Fruit fly (Drosophila melanogaster) whole organism, wandering third instar larva: Measurements from ENCODE around the gene sty.
A peak's percentile ranks its signal among the peaks of the same experiment; 100 is the strongest.

Experiments
- CG32264 ChIP-seq: fragments of 200-800 bp; sonication (Bioruptor generic); optimal IDR thresholded peaks from 2 replicates; lab custom pipeline; 2016; ENCODE audit warnings: missing biosample characterization, missing genetic modification characterization
- CG9705 ChIP-seq: fragments of 200-800 bp; sonication (Bioruptor generic); optimal IDR thresholded peaks from 2 replicates; lab custom pipeline; 2018; ENCODE audit warnings: missing biosample characterization, mild to moderate bottlenecking, missing genetic modification characterization
- CrebA ChIP-seq: fragments of 200-800 bp; sonication (Bioruptor generic); optimal IDR thresholded peaks from 2 replicates; lab custom pipeline; 2016; ENCODE audit warnings: missing biosample characterization, mild to moderate bottlenecking, missing genetic modification characterization, borderline replicate concordance
- Dfd ChIP-seq: fragments of >200 bp; optimal IDR thresholded peaks from 2 replicates; lab custom pipeline; 2017; ENCODE audit warnings: missing biosample characterization, missing genetic modification characterization
- Dif ChIP-seq: fragments of 200-275, 200-300 bp; sonication (Bioruptor generic); optimal IDR thresholded peaks from 2 replicates; lab custom pipeline; 2018; ENCODE audit warnings: missing biosample characterization, missing genetic modification characterization; ENCODE audit not compliant: partially characterized antibody
- HLH106 ChIP-seq: fragments of 200-800 bp; optimal IDR thresholded peaks from 3 replicates; lab custom pipeline; 2019; ENCODE audit warnings: missing biosample characterization, mild to moderate bottlenecking, missing genetic modification characterization, moderate library complexity
- Hnf4 ChIP-seq: fragments of 200-800 bp; sonication (Bioruptor generic); optimal IDR thresholded peaks from 2 replicates; lab custom pipeline; 2016; ENCODE audit warnings: missing biosample characterization, mild to moderate bottlenecking, missing genetic modification characterization
- Hr78 ChIP-seq: fragments of >200 bp; optimal IDR thresholded peaks from 2 replicates; lab custom pipeline; 2017; ENCODE audit warnings: missing biosample characterization, missing genetic modification characterization
- Hr83 ChIP-seq: fragments of 200-300 bp; sonication (Bioruptor generic); optimal IDR thresholded peaks from 2 replicates; lab custom pipeline; 2016; ENCODE audit warnings: missing biosample characterization, mild to moderate bottlenecking, missing genetic modification characterization, moderate library complexity; ENCODE audit not compliant: poor library complexity, severe bottlenecking
- Myc ChIP-seq: fragments of >200 bp; optimal IDR thresholded peaks from 2 replicates; lab custom pipeline; 2017
- N ChIP-seq: fragments of >200 bp; optimal IDR thresholded peaks from 2 replicates; lab custom pipeline; 2018; ENCODE audit warnings: missing biosample characterization, missing external identifiers, missing genetic modification characterization
- OdsH ChIP-seq: fragments of 200-800 bp; sonication (Bioruptor generic); optimal IDR thresholded peaks from 2 replicates; lab custom pipeline; 2016; ENCODE audit warnings: missing biosample characterization, mild to moderate bottlenecking, missing genetic modification characterization
- Rel ChIP-seq, 2 experiments: fragments of 200-800 bp; sonication (Bioruptor generic) in 1 of 2; optimal IDR thresholded peaks; 2 replicates in 1 of 2; 3 replicates in 1 of 2; lab custom pipeline; 2016 to 2019; ENCODE audit warnings: mild to moderate bottlenecking in 2 of 2, missing biosample characterization in 2 of 2, missing genetic modification characterization in 2 of 2, moderate library complexity in 1 of 2
- Sp1 ChIP-seq: fragments of 200-800 bp; sonication (Bioruptor generic); optimal IDR thresholded peaks from 3 replicates; lab custom pipeline; 2019; ENCODE audit warnings: missing biosample characterization, mild to moderate bottlenecking, missing genetic modification characterization, moderate library complexity
- Vsx2 ChIP-seq: fragments of 200-300, 225-300 bp; sonication (Bioruptor generic); optimal IDR thresholded peaks from 2 replicates; lab custom pipeline; 2018; ENCODE audit warnings: missing biosample characterization, missing genetic modification characterization; ENCODE audit not compliant: partially characterized antibody
- br ChIP-seq: fragments of 200-800 bp; sonication (Bioruptor generic); optimal IDR thresholded peaks from 2 replicates; lab custom pipeline; 2016; ENCODE audit warnings: missing biosample characterization, missing genetic modification characterization
- brk ChIP-seq: fragments of 200-800 bp; sonication (Bioruptor generic); optimal IDR thresholded peaks from 2 replicates; lab custom pipeline; 2016; ENCODE audit warnings: missing biosample characterization, mild to moderate bottlenecking, missing genetic modification characterization
- dl ChIP-seq, 2 experiments: fragments of 175-275, 200-275 bp in 1 of 2; fragments of 200-275 bp in 1 of 2; sonication (Bioruptor generic); optimal IDR thresholded peaks; lab custom pipeline; 2018; ENCODE audit warnings: mild to moderate bottlenecking in 2 of 2, missing biosample characterization in 2 of 2, missing genetic modification characterization in 2 of 2, moderate library complexity in 2 of 2; ENCODE audit not compliant: partially characterized antibody in 2 of 2, insufficient read depth in 1 of 2
- dmrt93B ChIP-seq: fragments of 200-800 bp; sonication (Bioruptor generic); optimal IDR thresholded peaks from 2 replicates; lab custom pipeline; 2018; ENCODE audit warnings: missing biosample characterization, mild to moderate bottlenecking, missing genetic modification characterization
- foxo ChIP-seq, 2 experiments: fragments of 200-800 bp; sonication (Bioruptor generic); optimal IDR thresholded peaks; 2 replicates in 1 of 2; 3 replicates in 1 of 2; lab custom pipeline; 2016 to 2017; ENCODE audit warnings: missing biosample characterization in 2 of 2, missing genetic modification characterization in 2 of 2
- fru ChIP-seq: fragments of 200-800 bp; sonication (Bioruptor generic); optimal IDR thresholded peaks from 3 replicates; lab custom pipeline; 2016; ENCODE audit warnings: missing biosample characterization, mild to moderate bottlenecking, missing genetic modification characterization
- h ChIP-seq: fragments of 200-800 bp; sonication (Bioruptor generic); optimal IDR thresholded peaks from 3 replicates; lab custom pipeline; 2016; ENCODE audit warnings: missing biosample characterization, mild to moderate bottlenecking, missing genetic modification characterization
- jim ChIP-seq: fragments of 175-275, 200-325 bp; sonication (Bioruptor generic); optimal IDR thresholded peaks from 2 replicates; lab custom pipeline; 2016; ENCODE audit warnings: missing biosample characterization, mild to moderate bottlenecking, missing genetic modification characterization
- lola ChIP-seq: fragments of >200 bp; optimal IDR thresholded peaks from 2 replicates; lab custom pipeline; 2017; ENCODE audit warnings: missing biosample characterization, missing genetic modification characterization
- pan ChIP-seq: fragments of >200 bp; optimal IDR thresholded peaks from 2 replicates; lab custom pipeline; 2017
- psq ChIP-seq: fragments of 200-800 bp; sonication (Bioruptor generic); optimal IDR thresholded peaks from 3 replicates; lab custom pipeline; 2017; ENCODE audit warnings: missing biosample characterization, mild to moderate bottlenecking, missing genetic modification characterization, moderate library complexity
- rgr ChIP-seq: fragments of 200-800 bp; sonication (Bioruptor generic); optimal IDR thresholded peaks from 3 replicates; lab custom pipeline; 2016; ENCODE audit warnings: missing biosample characterization, mild to moderate bottlenecking, missing genetic modification characterization
- sage ChIP-seq: fragments of 200-800 bp; sonication (Bioruptor generic); optimal IDR thresholded peaks from 2 replicates; lab custom pipeline; 2016; ENCODE audit warnings: missing biosample characterization, mild to moderate bottlenecking, missing genetic modification characterization
- sv ChIP-seq: fragments of 200-800 bp; sonication (Bioruptor generic); optimal IDR thresholded peaks from 3 replicates; lab custom pipeline; 2016; ENCODE audit warnings: missing biosample characterization, missing genetic modification characterization
- tai ChIP-seq: sonication (Bioruptor generic); optimal IDR thresholded peaks from 2 replicates; lab custom pipeline; 2016; ENCODE audit warnings: missing biosample characterization, missing genetic modification characterization
- woc ChIP-seq: sonication (Bioruptor generic); optimal IDR thresholded peaks from 2 replicates; lab custom pipeline; 2016; ENCODE audit warnings: missing biosample characterization, mild to moderate bottlenecking, missing genetic modification characterization

Gene sty

DNA sequence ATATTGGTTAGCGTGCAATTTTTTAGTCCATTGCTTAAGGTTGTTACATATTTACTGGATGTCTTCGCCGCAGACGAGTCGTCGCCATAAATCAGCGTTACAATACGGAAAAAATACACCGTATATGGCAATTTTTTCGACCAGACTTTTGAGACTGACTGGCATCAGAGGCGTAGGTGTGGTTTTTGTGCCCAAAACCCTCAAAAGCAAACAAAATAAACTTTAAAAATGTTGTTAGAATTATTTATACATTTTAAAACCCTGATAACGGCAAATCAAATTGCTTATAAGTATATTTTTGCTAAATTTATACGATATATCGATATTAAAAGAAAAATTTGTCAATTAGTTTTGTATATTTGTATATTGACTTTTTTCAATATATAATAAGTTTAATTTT is 4.1 kb downstream of the sty start:
- TF ChIP-seq dl (GFP tag; optimal IDR thresholded peaks at IDR 0.05; lab: Kevin White, UChicago; ENCODE audit: insufficient read depth in 1 of 2, partially characterized antibody in 2 of 2) (no peak), psq (GFP tag; lab: Kevin White, UChicago) (no peak), rgr (no peak), Dfd (no peak), HLH106 (tag; lab: Kevin White, UChicago) (no peak), lola (no peak), Hr78 (GFP tag; lab: Kevin White, UChicago) (no peak), pan (lab: Kevin White, UChicago) (no peak), br (GFP tag; lab: Kevin White, UChicago) (no peak), jim (GFP tag; lab: Kevin White, UChicago) (no peak), Hnf4 (no peak), Dif (GFP tag; lab: Kevin White, UChicago) (no peak), Rel (GFP tag; optimal IDR thresholded peaks at IDR 0.05; lab: Kevin White, UChicago) (no peak), Rel (tag; optimal IDR thresholded peaks at IDR 0.05; lab: Kevin White, UChicago) (no peak), fru (no peak), CG9705 (GFP tag; lab: Kevin White, UChicago) (no peak)

DNA sequence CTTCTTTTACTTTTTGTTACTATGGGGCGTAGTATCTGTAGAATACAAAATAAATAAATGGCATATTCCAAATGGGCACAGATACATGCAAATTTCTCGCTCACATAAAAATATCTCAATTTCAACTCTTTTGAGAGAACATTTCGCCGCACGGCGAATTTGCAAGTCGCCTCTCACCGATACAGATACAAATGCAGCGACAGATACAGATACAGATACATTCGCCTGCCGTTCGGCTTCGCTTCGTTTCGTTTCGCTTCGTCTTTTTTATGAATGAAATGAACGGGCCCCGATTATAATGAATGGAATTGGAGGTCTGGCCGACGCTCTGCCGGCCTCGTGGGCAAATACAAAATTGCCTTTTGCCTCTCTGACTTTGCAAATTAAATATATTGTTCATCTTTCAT is 4.5 kb downstream of the sty start:
- TF ChIP-seq Rel (GFP tag; optimal IDR thresholded peaks at IDR 0.05; lab: Kevin White, UChicago) (peak; percentile 70), Rel (tag; optimal IDR thresholded peaks at IDR 0.05; lab: Kevin White, UChicago) (peak; percentile 29), Hr83 (GFP tag; lab: Kevin White, UChicago) (peak; percentile 56), Dfd (no peak), sage (GFP tag; lab: Kevin White, UChicago) (peak; percentile 51), sv (GFP tag; lab: Kevin White, UChicago) (no peak), dmrt93B (GFP tag; lab: Kevin White, UChicago) (no peak), brk (GFP tag; lab: Kevin White, UChicago) (peak; percentile 62), OdsH (peak; percentile 48), CG32264 (GFP tag; lab: Kevin White, UChicago) (peak; percentile 15), Hnf4 (no peak), Dif (GFP tag; lab: Kevin White, UChicago) (peak; percentile 39), N (GFP tag; lab: Kevin White, UChicago) (peak; percentile 37), CrebA (GFP tag; lab: Kevin White, UChicago) (peak; percentile 71), dl (GFP tag; optimal IDR thresholded peaks at IDR 0.05; lab: Kevin White, UChicago; ENCODE audit: insufficient read depth in 1 of 2, partially characterized antibody in 2 of 2) (peak in 1 of 2 experiments; percentile 63), h (GFP tag; lab: Kevin White, UChicago) (peak; percentile 15), Hr78 (GFP tag; lab: Kevin White, UChicago) (no peak), jim (GFP tag; lab: Kevin White, UChicago) (no peak), pan (lab: Kevin White, UChicago) (no peak), foxo (GFP tag; optimal IDR thresholded peaks at IDR 0.05; lab: Kevin White, UChicago) (peak in 1 of 2 experiments; percentile 38), Myc (no peak)

DNA sequence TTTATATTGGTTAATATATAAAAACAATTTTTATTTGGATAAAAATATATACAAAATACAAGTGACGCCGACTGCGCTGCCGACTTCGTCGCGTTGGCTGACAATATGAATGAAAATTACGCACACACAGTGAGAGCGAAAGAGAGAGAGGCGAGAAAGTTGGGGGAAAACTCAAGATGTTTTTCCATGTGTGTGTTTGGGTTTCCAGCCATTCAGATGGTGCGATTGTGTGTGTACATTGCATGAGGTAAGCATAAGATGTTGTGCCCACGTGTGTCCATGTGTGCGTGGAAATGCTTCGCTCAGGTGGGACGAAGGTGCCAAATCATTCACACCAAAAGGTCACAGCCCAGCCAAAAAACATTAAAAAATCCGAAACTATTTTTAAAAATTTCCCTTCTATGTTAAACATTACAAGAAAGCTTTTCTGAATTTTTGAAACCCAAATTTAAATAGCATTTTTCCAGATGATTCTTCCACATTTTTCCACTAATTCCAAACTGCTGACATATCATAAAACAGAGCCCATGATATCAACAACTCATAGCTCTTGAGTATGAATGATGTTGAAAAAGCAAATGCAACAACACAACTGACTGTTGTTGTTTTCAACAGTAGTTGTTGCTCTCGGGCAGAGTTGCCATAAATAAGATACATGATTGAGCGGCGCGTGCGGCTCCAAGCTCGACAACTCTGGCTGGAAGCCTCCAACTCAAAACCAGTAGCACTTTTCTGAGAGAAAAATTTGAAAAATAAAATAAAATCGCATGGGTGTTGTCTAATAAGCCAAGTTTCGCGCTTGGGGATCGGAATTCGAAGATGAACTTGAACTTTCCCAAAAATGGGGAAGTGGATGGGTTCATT is 5.1 kb downstream of the sty start:
- no peak for TF ChIP-seq CG9705 (GFP tag; lab: Kevin White, UChicago)
- TF ChIP-seq psq (GFP tag; lab: Kevin White, UChicago) = no peak
- TF ChIP-seq woc (GFP tag; lab: Kevin White, UChicago) = no peak
- TF ChIP-seq Hr83 (GFP tag; lab: Kevin White, UChicago) = no peak
- no peak for TF ChIP-seq h (GFP tag; lab: Kevin White, UChicago)
- TF ChIP-seq sage (GFP tag; lab: Kevin White, UChicago) = no peak
- no peak for TF ChIP-seq Hnf4
- TF ChIP-seq CrebA (GFP tag; lab: Kevin White, UChicago) = no peak
- no peak for TF ChIP-seq tai (GFP tag; lab: Kevin White, UChicago)
- no peak for TF ChIP-seq Sp1 (GFP tag; lab: Kevin White, UChicago)
- TF ChIP-seq Vsx2 (GFP tag; lab: Kevin White, UChicago) = no peak
- TF ChIP-seq Rel (GFP tag; optimal IDR thresholded peaks at IDR 0.05; lab: Kevin White, UChicago) = no peak
- no peak for TF ChIP-seq Rel (tag; optimal IDR thresholded peaks at IDR 0.05; lab: Kevin White, UChicago)
- no peak for TF ChIP-seq sv (GFP tag; lab: Kevin White, UChicago)
- TF ChIP-seq foxo (GFP tag; optimal IDR thresholded peaks at IDR 0.05; lab: Kevin White, UChicago) = no peak
- TF ChIP-seq, all 38 proteins: peak for 0
